Worm (Caenorhabditis elegans) whole organism, late embryonic: ENCODE results near the gene F18A12.7.

Experiments used
- C38D4.7 ChIP-seq: fragments of 200-800 bp; sonication (Bioruptor generic); optimal IDR thresholded peaks from 2 replicates; lab custom pipeline; 2018; ENCODE audit warnings: mild to moderate bottlenecking, missing genetic modification characterization, moderate library complexity, missing compliant biosample characterization
- ahr-1 ChIP-seq: sonication (generic microtip); optimal IDR thresholded peaks from 2 replicates; lab custom pipeline; 2016; ENCODE audit warnings: missing genetic modification characterization, missing compliant biosample characterization
- ama-1 ChIP-seq: fragments of 150-350 bp; optimal IDR thresholded peaks from 2 replicates; lab custom pipeline; 2014
- ceh-19 ChIP-seq: fragments of 200-800 bp; sonication (Bioruptor generic); optimal IDR thresholded peaks from 2 replicates; lab custom pipeline; 2018; ENCODE audit warnings: mild to moderate bottlenecking, missing genetic modification characterization, missing compliant biosample characterization
- ceh-48 ChIP-seq: sonication (generic microtip); optimal IDR thresholded peaks from 2 replicates; lab custom pipeline; 2016; ENCODE audit warnings: missing genetic modification characterization, inconsistent platforms, missing compliant biosample characterization
- ceh-6 ChIP-seq: fragments of 200-800 bp; sonication (Bioruptor generic); optimal IDR thresholded peaks from 2 replicates; lab custom pipeline; 2018; ENCODE audit warnings: mild to moderate bottlenecking, missing genetic modification characterization, missing compliant biosample characterization
- elt-2 ChIP-seq: sonication (generic microtip); optimal IDR thresholded peaks from 2 replicates; lab custom pipeline; 2016; ENCODE audit warnings: missing genetic modification reagents, missing genetic modification characterization, missing compliant biosample characterization
- fkh-10 ChIP-seq: fragments of 150-350 bp; optimal IDR thresholded peaks from 2 replicates; lab custom pipeline; 2014; ENCODE audit warnings: missing biosample characterization, missing genetic modification reagents, missing genetic modification characterization
- pqm-1 ChIP-seq: sonication (generic microtip); optimal IDR thresholded peaks from 2 replicates; lab custom pipeline; 2016; ENCODE audit warnings: missing genetic modification characterization, missing compliant biosample characterization
- rnt-1 ChIP-seq: sonication (generic microtip); optimal IDR thresholded peaks from 2 replicates; lab custom pipeline; 2016; ENCODE audit warnings: missing genetic modification characterization, missing compliant biosample characterization
- sdc-2 ChIP-seq: sonication (generic microtip); optimal IDR thresholded peaks from 2 replicates; lab custom pipeline; 2016; ENCODE audit warnings: missing genotype, missing genetic modification characterization, missing compliant biosample characterization
- sox-4 ChIP-seq: sonication (generic microtip); optimal IDR thresholded peaks from 2 replicates; lab custom pipeline; 2017; ENCODE audit warnings: mild to moderate bottlenecking, missing genetic modification characterization, inconsistent platforms, missing compliant biosample characterization
- ttx-3 ChIP-seq: sonication (generic microtip); optimal IDR thresholded peaks from 2 replicates; lab custom pipeline; 2016; ENCODE audit warnings: missing genetic modification reagents, missing genetic modification characterization, missing compliant biosample characterization
- unc-86 ChIP-seq: sonication (generic microtip); optimal IDR thresholded peaks from 2 replicates; lab custom pipeline; 2016; ENCODE audit warnings: missing genetic modification characterization, missing compliant biosample characterization

DNA sequence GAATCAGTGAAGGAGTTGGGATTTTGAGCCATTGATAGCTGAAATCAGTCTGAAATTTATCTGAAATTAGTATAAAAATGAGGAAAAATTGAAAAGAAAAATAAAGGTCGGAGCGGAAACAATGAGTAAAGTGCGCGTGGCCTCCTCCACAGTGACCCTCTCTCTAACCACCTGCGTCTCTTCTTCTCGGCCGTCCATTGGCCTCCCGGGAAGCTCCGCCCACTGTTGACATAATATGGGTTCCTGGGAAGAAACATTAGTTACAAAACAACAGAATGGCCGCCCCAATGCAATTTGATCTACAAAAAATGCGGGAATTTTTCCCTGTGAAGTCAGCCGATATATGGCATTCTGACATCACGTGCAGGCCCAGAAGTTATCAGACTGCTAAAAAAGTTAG, 44.2 kb downstream of the F18A12.7 start, which contains the start of gene Y49F6C.8:
- TF ChIP-seq ahr-1 (tag; lab: Kevin White, UChicago) (no peak), C38D4.7 (GFP tag; lab: Kevin White, UChicago) (no peak), sox-4 (tag; lab: Kevin White, UChicago) (no peak), ttx-3 (tag; lab: Kevin White, UChicago) (no peak), ama-1 (lab: Kevin White, UChicago) (no peak), rnt-1 (tag; lab: Kevin White, UChicago) (no peak), elt-2 (tag; lab: Kevin White, UChicago) (no peak), ceh-19 (GFP tag; lab: Kevin White, UChicago) (no peak), ceh-48 (tag; lab: Kevin White, UChicago) (no peak), unc-86 (tag; lab: Kevin White, UChicago) (no peak), ceh-6 (GFP tag; lab: Kevin White, UChicago) (no peak), fkh-10 (GFP tag; lab: Kevin White, UChicago) (no peak), pqm-1 (tag; lab: Kevin White, UChicago) (no peak), sdc-2 (no peak)
